Worm (Caenorhabditis elegans): Measurements from ENCODE around the gene cpz-2.

- TF ChIP-seq ceh-44 (GFP tag; IDR thresholded peaks at IDR 0.05) (no peak), nhr-76 (tag; optimal IDR thresholded peaks at IDR 0.05) (no peak), pqm-1 (tag; optimal IDR thresholded peaks at IDR 0.05) (peak; percentile 60), aly-2 (tag; optimal IDR thresholded peaks at IDR 0.05) (no peak), ztf-11 (tag; optimal IDR thresholded peaks at IDR 0.05) (no peak)
Observed at ce11 chrV:13380980-13381379, at the start of gene cpz-2.

All from whole organism, L4 larva.